Fruit fly (Drosophila melanogaster) whole organism, prepupa: ENCODE measurements around the gene SerRS.

Experiments used
- Blimp-1 ChIP-seq: fragments of 200-800 bp; sonication (Bioruptor generic); optimal IDR thresholded peaks from 3 replicates; lab custom pipeline; 2017; ENCODE audit warnings: missing biosample characterization, missing genetic modification characterization, mild to moderate bottlenecking, moderate library complexity, missing genetic modification reagents
- CG11294 ChIP-seq: fragments of 200-800 bp; sonication (Bioruptor generic); IDR thresholded peaks from 2 replicates; pipeline ENCODE4 v1.3.6; 2022; ENCODE audit warnings: missing biosample characterization, missing genetic modification characterization
- CG11762 ChIP-seq: fragments of 200-800 bp; sonication (Bioruptor generic); optimal IDR thresholded peaks from 3 replicates; lab custom pipeline; 2016; ENCODE audit warnings: missing biosample characterization, missing genetic modification characterization; ENCODE audit not compliant: insufficient read depth
- CG15336 ChIP-seq: fragments of 200-800 bp; sonication (Bioruptor generic); IDR thresholded peaks from 2 replicates; pipeline ENCODE4 v1.3.6; 2022; ENCODE audit warnings: missing biosample characterization, missing genetic modification characterization
- CG1621 ChIP-seq: fragments of 200-800 bp; sonication (Bioruptor generic); optimal IDR thresholded peaks from 3 replicates; lab custom pipeline; 2018; ENCODE audit warnings: missing biosample characterization, mild to moderate bottlenecking, missing genetic modification characterization
- CG16779 ChIP-seq: fragments of 200-800 bp; sonication (Bioruptor generic); optimal IDR thresholded peaks from 3 replicates; lab custom pipeline; 2017; ENCODE audit warnings: missing biosample characterization, mild to moderate bottlenecking, missing genetic modification characterization
- CG3032 ChIP-seq: fragments of 200-800 bp; optimal IDR thresholded peaks from 2 replicates; lab custom pipeline; 2019; ENCODE audit warnings: missing biosample characterization, mild to moderate bottlenecking, missing genetic modification characterization, moderate library complexity
- CG31627 ChIP-seq: fragments of 200-800 bp; sonication (Bioruptor generic); optimal IDR thresholded peaks from 3 replicates; lab custom pipeline; 2016; ENCODE audit warnings: missing biosample characterization, missing genetic modification characterization
- CG32006 ChIP-seq: fragments of 200-800 bp; sonication (Bioruptor generic); optimal IDR thresholded peaks from 3 replicates; lab custom pipeline; 2017; ENCODE audit warnings: missing biosample characterization, mild to moderate bottlenecking, missing genetic modification characterization
- CG34406 ChIP-seq: fragments of 200-800 bp; sonication (Bioruptor generic); optimal IDR thresholded peaks from 3 replicates; lab custom pipeline; 2016; ENCODE audit warnings: missing biosample characterization, missing genetic modification characterization
- CG3919 ChIP-seq: fragments of 200-800 bp; sonication (Bioruptor generic); optimal IDR thresholded peaks from 3 replicates; lab custom pipeline; 2016; ENCODE audit warnings: missing biosample characterization, missing genetic modification characterization
- CG6163 ChIP-seq: fragments of 200-800 bp; sonication (Bioruptor generic); IDR thresholded peaks from 3 replicates; pipeline ENCODE4 v1.3.6; 2022; ENCODE audit warnings: missing biosample characterization, missing genetic modification characterization
- CG6276 ChIP-seq: fragments of 200-800 bp; sonication (Bioruptor generic); optimal IDR thresholded peaks from 2 replicates; lab custom pipeline; 2017; ENCODE audit warnings: missing biosample characterization, mild to moderate bottlenecking, missing genetic modification characterization
- CG6792 ChIP-seq: fragments of 200-800 bp; sonication (Bioruptor generic); optimal IDR thresholded peaks from 3 replicates; lab custom pipeline; 2016; ENCODE audit warnings: missing biosample characterization, missing genetic modification characterization
- CG6808 ChIP-seq: fragments of 200-800 bp; sonication (Bioruptor generic); optimal IDR thresholded peaks from 3 replicates; lab custom pipeline; 2017; ENCODE audit warnings: missing biosample characterization, missing genetic modification characterization, mild to moderate bottlenecking, moderate library complexity, missing genetic modification reagents
- CG6854 ChIP-seq: fragments of 200-800 bp; sonication (Bioruptor generic); optimal IDR thresholded peaks from 2 replicates; lab custom pipeline; 2017; ENCODE audit warnings: missing biosample characterization, mild to moderate bottlenecking, missing genetic modification characterization
- CG7368 ChIP-seq: fragments of 200-800 bp; sonication (Bioruptor generic); optimal IDR thresholded peaks from 3 replicates; lab custom pipeline; 2016; ENCODE audit warnings: missing biosample characterization, missing genetic modification characterization
- CG8119 ChIP-seq: fragments of 200-800 bp; sonication (Bioruptor generic); IDR thresholded peaks from 3 replicates; pipeline ENCODE4 v1.3.6; 2022; ENCODE audit warnings: missing biosample characterization, missing genetic modification characterization
- CG8319 ChIP-seq: fragments of 200-800 bp; sonication (Bioruptor generic); optimal IDR thresholded peaks from 3 replicates; lab custom pipeline; 2016; ENCODE audit warnings: missing biosample characterization, missing genetic modification characterization
- Eip78C ChIP-seq: fragments of 200-800 bp; sonication (Bioruptor generic); peaks from one replicate; lab custom pipeline; 2016; ENCODE audit warnings: missing biosample characterization, missing genetic modification characterization
- Eip93F ChIP-seq: fragments of 200-800 bp; sonication (Bioruptor generic); optimal IDR thresholded peaks from 2 replicates; lab custom pipeline; 2016; ENCODE audit warnings: missing biosample characterization, mild to moderate bottlenecking, missing genetic modification characterization
- Ets21C ChIP-seq: fragments of 200-800 bp; sonication (Bioruptor generic); optimal IDR thresholded peaks from 3 replicates; lab custom pipeline; 2016; ENCODE audit warnings: missing biosample characterization, missing genetic modification characterization
- Ets96B ChIP-seq: fragments of 200-800 bp; optimal IDR thresholded peaks from 2 replicates; lab custom pipeline; 2019; ENCODE audit warnings: missing biosample characterization, mild to moderate bottlenecking, missing genetic modification characterization, moderate library complexity
- Hr38 ChIP-seq: sonication (Bioruptor generic); optimal IDR thresholded peaks from 2 replicates; lab custom pipeline; 2016; ENCODE audit warnings: missing biosample characterization, missing genetic modification characterization
- Lpt ChIP-seq: fragments of 200-800 bp; sonication (Bioruptor generic); optimal IDR thresholded peaks from 3 replicates; lab custom pipeline; 2016; ENCODE audit warnings: missing biosample characterization, missing genetic modification characterization
- Met ChIP-seq: fragments of 200-800 bp; sonication (Bioruptor generic); optimal IDR thresholded peaks from 3 replicates; lab custom pipeline; 2016; ENCODE audit warnings: missing biosample characterization, missing genetic modification characterization
- OdsH ChIP-seq: fragments of 200-800 bp; sonication (Bioruptor generic); optimal IDR thresholded peaks from 3 replicates; lab custom pipeline; 2016; ENCODE audit warnings: missing biosample characterization, missing genetic modification characterization
- Smox ChIP-seq: fragments of 200-800 bp; sonication (Bioruptor generic); optimal IDR thresholded peaks from 3 replicates; lab custom pipeline; 2016; ENCODE audit warnings: missing biosample characterization, missing genetic modification characterization
- Sox14 ChIP-seq: fragments of 200-800 bp; sonication (Bioruptor generic); optimal IDR thresholded peaks from 3 replicates; lab custom pipeline; 2016; ENCODE audit warnings: missing biosample characterization, missing genetic modification characterization
- Sox15 ChIP-seq: fragments of 200-800 bp; sonication (Bioruptor generic); optimal IDR thresholded peaks from 3 replicates; lab custom pipeline; 2016; ENCODE audit warnings: missing biosample characterization, missing genetic modification characterization
- achi ChIP-seq: fragments of 200-800 bp; sonication (Bioruptor generic); optimal IDR thresholded peaks from 3 replicates; lab custom pipeline; 2016; ENCODE audit warnings: missing biosample characterization, missing genetic modification characterization
- acj6 ChIP-seq: fragments of 200-800 bp; sonication (Bioruptor generic); optimal IDR thresholded peaks from 3 replicates; lab custom pipeline; 2016; ENCODE audit warnings: missing biosample characterization, missing genetic modification characterization
- cyc ChIP-seq: fragments of 200-800 bp; sonication (Bioruptor generic); optimal IDR thresholded peaks from 3 replicates; lab custom pipeline; 2016; ENCODE audit warnings: missing biosample characterization, missing genetic modification characterization
- dac ChIP-seq: fragments of 200-800 bp; sonication (Bioruptor generic); optimal IDR thresholded peaks from 2 replicates; lab custom pipeline; 2017; ENCODE audit warnings: missing biosample characterization, mild to moderate bottlenecking, missing genetic modification characterization
- dsx ChIP-seq: fragments of 200-800 bp; optimal IDR thresholded peaks from 3 replicates; lab custom pipeline; 2019; ENCODE audit warnings: missing biosample characterization, mild to moderate bottlenecking, missing genetic modification characterization, moderate library complexity; ENCODE audit not compliant: poor library complexity, severe bottlenecking
- eg ChIP-seq: fragments of 200-800 bp; sonication (Bioruptor generic); IDR thresholded peaks from 3 replicates; pipeline ENCODE4 v1.3.6; 2022; ENCODE audit warnings: missing biosample characterization, missing genetic modification characterization
- esn ChIP-seq: fragments of 200-800 bp; sonication (Bioruptor generic); optimal IDR thresholded peaks from 2 replicates; lab custom pipeline; 2016; ENCODE audit warnings: missing biosample characterization, mild to moderate bottlenecking, missing genetic modification characterization, moderate library complexity
- fd59A ChIP-seq: fragments of 200-800 bp; sonication (Bioruptor generic); optimal IDR thresholded peaks from 2 replicates; lab custom pipeline; 2017; ENCODE audit warnings: missing biosample characterization, mild to moderate bottlenecking, missing genetic modification characterization, missing genetic modification reagents
- fd85E ChIP-seq: fragments of 200-800 bp; sonication (Bioruptor generic); optimal IDR thresholded peaks from 3 replicates; lab custom pipeline; 2016; ENCODE audit warnings: missing biosample characterization, missing genetic modification characterization
- fkh ChIP-seq: fragments of 200-800 bp; sonication (Bioruptor generic); optimal IDR thresholded peaks from 3 replicates; lab custom pipeline; 2017; ENCODE audit warnings: missing biosample characterization, mild to moderate bottlenecking, missing genetic modification characterization, moderate library complexity
- lz ChIP-seq: fragments of 200-800 bp; sonication (Bioruptor generic); optimal IDR thresholded peaks from 3 replicates; lab custom pipeline; 2016; ENCODE audit warnings: missing biosample characterization, missing genetic modification characterization
- pdm3 ChIP-seq: fragments of 200-800 bp; sonication (Bioruptor generic); optimal IDR thresholded peaks from 3 replicates; lab custom pipeline; 2016; ENCODE audit warnings: missing biosample characterization, missing genetic modification characterization
- spab ChIP-seq: fragments of 200-800 bp; sonication (Bioruptor generic); optimal IDR thresholded peaks from 2 replicates; lab custom pipeline; 2017; ENCODE audit warnings: missing biosample characterization, mild to moderate bottlenecking, missing genetic modification characterization, missing genetic modification reagents
- ss ChIP-seq, 2 experiments: fragments of 200-800 bp; sonication (Bioruptor generic); optimal IDR thresholded peaks; 2 replicates in 1 of 2; 3 replicates in 1 of 2; lab custom pipeline; 2017 to 2018; ENCODE audit warnings: mild to moderate bottlenecking in 2 of 2, missing biosample characterization in 2 of 2, missing genetic modification characterization in 2 of 2, moderate library complexity in 1 of 2
- svp ChIP-seq: fragments of 200-800 bp; sonication (Bioruptor generic); peaks from one replicate; lab custom pipeline; 2016; ENCODE audit warnings: missing biosample characterization, missing genetic modification characterization
- topi ChIP-seq: fragments of 200-800 bp; sonication (Bioruptor generic); optimal IDR thresholded peaks from 3 replicates; lab custom pipeline; 2016; ENCODE audit warnings: missing biosample characterization, missing genetic modification characterization
- vri ChIP-seq: fragments of 200-800 bp; sonication (Bioruptor generic); optimal IDR thresholded peaks from 3 replicates; lab custom pipeline; 2016; ENCODE audit warnings: missing biosample characterization, mild to moderate bottlenecking, missing genetic modification characterization

The SerRS gene

DNA sequence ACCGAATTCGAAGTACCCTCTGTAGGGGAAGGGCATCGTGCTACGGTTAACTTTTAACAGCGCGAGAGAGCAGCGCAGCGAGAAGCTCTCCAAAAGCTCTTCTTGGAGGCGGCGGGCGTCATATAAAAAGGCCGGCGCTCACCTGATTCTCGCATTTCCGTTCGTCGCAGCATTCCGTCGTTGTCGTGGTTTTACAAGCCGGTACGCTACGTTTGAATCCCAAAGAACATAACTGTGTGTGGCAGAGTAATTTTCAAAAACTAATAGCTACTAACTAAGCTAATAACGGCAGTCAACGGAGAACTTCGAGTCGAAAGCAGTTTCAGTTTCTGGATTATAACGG lies 19.2 kb upstream of the SerRS start, which contains the start of gene FASN1:
TSS of gene FASN1 (plus strand) at position 151 of the 343 bp plus-strand sequence.
- TF ChIP-seq CG3919 (GFP tag; lab: Kevin White, UChicago) (peak; percentile 12), CG15336 (GFP tag; lab: Robert Waterston, UW) (0 out of 2 replicates have a peak, but pooled peaks have one; percentile 20), CG6854 (GFP tag; lab: Kevin White, UChicago) (peak; percentile 15), CG6163 (GFP tag; lab: Robert Waterston, UW) (peak; percentile 28; the same call in 1 of the 3 replicates), ss (GFP tag; optimal IDR thresholded peaks at IDR 0.05; lab: Kevin White, UChicago) (peak in 1 of 2 experiments; percentile 28), eg (peak; percentile 42; the same call in 1 of the 3 replicates), CG8119 (GFP tag; lab: Robert Waterston, UW) (no peak), Lpt (GFP tag; lab: Kevin White, UChicago) (no peak)
- TF ChIP-seq, all 60 proteins: peak for 6

DNA sequence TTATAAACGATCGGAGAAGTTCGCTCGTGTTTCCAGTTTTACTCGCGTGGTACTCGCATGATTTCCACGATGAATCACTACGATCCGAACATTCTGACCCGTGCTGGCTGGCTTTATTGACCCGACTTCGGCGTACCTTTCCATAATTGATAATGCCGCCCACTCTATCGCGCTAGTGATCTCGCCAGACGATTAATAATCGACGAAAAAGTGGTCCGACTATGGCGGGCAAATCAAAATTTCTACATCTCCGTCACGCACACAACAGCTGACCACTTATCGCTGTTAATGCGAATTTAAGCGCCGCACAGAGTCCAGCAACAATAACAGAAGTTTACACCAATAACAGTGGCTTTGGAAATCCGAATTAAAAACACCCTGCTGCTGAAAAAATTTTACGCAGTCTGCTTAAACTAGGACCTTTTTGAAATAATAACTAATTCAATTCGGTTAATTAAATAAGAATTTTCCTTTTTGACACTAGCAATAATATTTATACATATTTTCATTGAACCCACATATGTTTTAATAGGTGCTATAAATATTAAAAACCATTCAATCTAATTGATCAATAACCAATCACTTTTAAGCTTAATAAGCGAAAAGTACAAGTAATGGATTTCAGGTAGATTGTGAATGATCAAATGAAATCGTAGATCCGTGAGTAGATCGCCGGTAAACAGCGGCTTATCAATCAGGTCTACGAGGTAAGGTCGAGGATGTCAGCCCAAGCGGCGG lies 18.7 kb upstream of the SerRS start:
- no peak for TF ChIP-seq CG6163 (GFP tag; lab: Robert Waterston, UW)
- TF ChIP-seq CG6792 (GFP tag; lab: Kevin White, UChicago): peak; percentile 54
- peak; percentile 98 for TF ChIP-seq svp (GFP tag; lab: Kevin White, UChicago)
- no peak for TF ChIP-seq CG1621
- peak; percentile 15 for TF ChIP-seq CG7368 (GFP tag; lab: Kevin White, UChicago)
- peak; percentile 46 for TF ChIP-seq vri (GFP tag; lab: Kevin White, UChicago)
- TF ChIP-seq pdm3: peak; percentile 68
- no peak for TF ChIP-seq CG3032 (tag; lab: Kevin White, UChicago)
- peak; percentile 16 for TF ChIP-seq Ets96B (tag; lab: Kevin White, UChicago)
- TF ChIP-seq eg: no peak
- peak; percentile 11 for TF ChIP-seq Lpt (GFP tag; lab: Kevin White, UChicago)
- TF ChIP-seq CG3919 (GFP tag; lab: Kevin White, UChicago): peak; percentile 49
- TF ChIP-seq CG8119 (GFP tag; lab: Robert Waterston, UW): 0 out of 3 replicates have a peak, but pooled peaks have one; percentile 22
- TF ChIP-seq CG15336 (GFP tag; lab: Robert Waterston, UW): no peak
- peak; percentile 94 for TF ChIP-seq Eip78C (GFP tag; lab: Kevin White, UChicago)
- TF ChIP-seq fd85E (GFP tag; lab: Kevin White, UChicago): no peak
- TF ChIP-seq CG31627 (GFP tag; lab: Kevin White, UChicago): peak; percentile 59
- TF ChIP-seq acj6 (GFP tag; lab: Kevin White, UChicago): peak; percentile 65
- TF ChIP-seq cyc (GFP tag; lab: Kevin White, UChicago): peak; percentile 53
- TF ChIP-seq CG34406: peak; percentile 45
- peak; percentile 46 for TF ChIP-seq Sox14 (GFP tag; lab: Kevin White, UChicago)
- TF ChIP-seq CG16779 (tag; lab: Kevin White, UChicago): no peak
- TF ChIP-seq Blimp-1 (GFP tag; lab: Kevin White, UChicago): no peak
- peak; percentile 63 for TF ChIP-seq Smox (GFP tag; lab: Kevin White, UChicago)
- TF ChIP-seq fd59A (GFP tag; lab: Kevin White, UChicago): peak; percentile 50
- TF ChIP-seq Met (GFP tag; lab: Kevin White, UChicago): peak; percentile 75
- peak; percentile 58 for TF ChIP-seq achi
- peak; percentile 63 for TF ChIP-seq OdsH (GFP tag; lab: Kevin White, UChicago)
- TF ChIP-seq dsx: no peak
- TF ChIP-seq lz (GFP tag; lab: Kevin White, UChicago): peak; percentile 71
- TF ChIP-seq esn (GFP tag; lab: Kevin White, UChicago): peak; percentile 81
- TF ChIP-seq CG11762 (GFP tag; lab: Kevin White, UChicago): peak; percentile 23
- no peak for TF ChIP-seq CG8319 (GFP tag; lab: Kevin White, UChicago)
- TF ChIP-seq CG6808 (GFP tag; lab: Kevin White, UChicago): peak; percentile 53
- TF ChIP-seq Hr38 (GFP tag; lab: Kevin White, UChicago): no peak
- peak; percentile 79 for TF ChIP-seq CG32006 (GFP tag; lab: Kevin White, UChicago)
- TF ChIP-seq dac (GFP tag; lab: Kevin White, UChicago): no peak
- TF ChIP-seq topi (GFP tag; lab: Kevin White, UChicago): peak; percentile 69
- peak; percentile 63 for TF ChIP-seq spab (GFP tag; lab: Kevin White, UChicago)
- TF ChIP-seq CG6276 (GFP tag; lab: Kevin White, UChicago): peak; percentile 64
- TF ChIP-seq CG11294: no peak
- TF ChIP-seq Eip93F: no peak
- TF ChIP-seq Sox15 (GFP tag; lab: Kevin White, UChicago): peak; percentile 38
- peak; percentile 56 for TF ChIP-seq Ets21C (GFP tag; lab: Kevin White, UChicago)
- TF ChIP-seq fkh (GFP tag; lab: Kevin White, UChicago): no peak
- TF ChIP-seq ss (GFP tag; optimal IDR thresholded peaks at IDR 0.05; lab: Kevin White, UChicago): peak in 1 of 2 experiments; percentile 55
